Worm (Caenorhabditis elegans): ENCODE data around the gene mks-2.

DNA sequence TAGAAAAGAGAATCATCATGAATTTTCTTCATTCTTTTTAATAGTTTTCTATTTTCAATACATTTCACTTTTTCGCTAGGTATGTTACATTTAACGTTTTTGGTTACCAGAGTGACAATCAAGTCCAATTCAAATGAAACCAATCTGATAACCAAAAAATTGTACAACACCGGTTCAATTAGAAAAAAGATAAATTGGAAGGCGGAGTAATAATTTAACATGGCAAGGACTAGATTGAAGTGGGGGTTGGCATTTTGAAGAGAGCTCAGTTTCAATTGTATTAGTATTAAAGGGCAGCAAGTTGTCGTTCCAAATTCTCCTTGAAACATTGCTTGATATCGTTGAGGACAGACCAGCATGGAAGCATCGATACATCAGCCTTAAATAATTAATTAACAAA lies 33.5 kb upstream of the mks-2 start:
- TF ChIP-seq unc-62 (GFP tag; optimal IDR thresholded peaks at IDR 0.05) (no peak), nhr-67 (tag; optimal IDR thresholded peaks at IDR 0.05) (no peak), egl-27 (tag; optimal IDR thresholded peaks at IDR 0.05) (no peak), fos-1 (tag; optimal IDR thresholded peaks at IDR 0.05) (no peak), nhr-43 (tag; optimal IDR thresholded peaks at IDR 0.05; ENCODE audit: poor library complexity, severe bottlenecking) (no peak)
